Worm (Caenorhabditis elegans) whole organism, dauer: Measurements from ENCODE around the gene slc-25A10.

ENCODE experiments used
- unc-62 ChIP-seq: sonication (generic microtip); optimal IDR thresholded peaks from 2 replicates; lab custom pipeline; 2017; ENCODE audit warnings: missing biosample characterization, missing genetic modification reagents, missing genetic modification characterization

Gene slc-25A10

DNA sequence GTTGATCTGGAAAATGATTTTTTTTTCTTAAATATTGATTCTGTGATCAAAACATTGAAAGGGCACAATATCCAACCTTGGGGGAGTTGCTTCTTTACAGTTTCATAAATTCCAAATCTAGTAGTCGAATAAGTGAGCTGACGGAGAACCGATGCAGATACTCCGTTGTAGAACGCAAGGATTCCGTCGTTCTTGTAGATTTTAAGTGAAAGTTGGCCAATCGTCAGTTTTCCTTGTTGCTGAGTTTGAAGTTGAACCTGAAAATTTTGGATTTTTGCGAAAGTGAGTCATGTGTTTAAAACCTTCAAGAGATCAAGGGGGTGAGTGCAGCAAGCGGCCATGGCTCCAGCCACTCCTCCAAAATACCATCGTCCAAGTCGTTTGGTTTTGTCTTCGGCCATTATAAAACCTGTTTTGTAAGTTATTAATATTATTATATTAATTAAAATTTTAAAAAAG lies at the start of gene slc-25A10:
slc-25A10 (minus strand) TSS at position 409 of the 459 bp plus-strand sequence.
- no peak for TF ChIP-seq unc-62 (GFP tag; lab: Kevin White, UChicago)

DNA sequence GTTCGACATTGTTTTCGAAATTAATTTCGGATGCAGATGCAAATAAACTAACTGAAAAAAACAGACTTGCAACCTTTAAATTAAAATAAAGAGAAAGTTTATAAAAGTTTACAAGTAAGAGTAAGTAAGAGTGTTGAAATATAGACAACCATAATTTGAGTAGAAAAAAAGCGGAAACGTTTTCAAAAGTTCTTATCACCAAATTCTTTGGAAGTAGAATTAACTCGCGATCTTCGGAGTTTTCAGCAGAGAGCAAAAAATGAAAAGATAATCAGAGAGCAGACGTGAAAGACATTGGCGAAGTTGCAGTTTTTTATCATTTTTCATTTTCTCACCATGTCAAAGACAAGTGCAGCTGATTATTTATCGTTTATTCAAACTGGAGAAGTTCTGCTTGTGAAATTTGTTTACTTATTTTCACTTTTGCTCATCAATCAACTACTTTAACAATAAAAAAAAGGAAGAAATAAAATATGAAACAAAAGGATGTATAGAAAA lies 36.3 kb upstream of the slc-25A10 start, which contains the start of gene abts-4:
abts-4 (minus strand) TSS at position 51 of the 498 bp plus-strand sequence.
- TF ChIP-seq unc-62 (GFP tag; lab: Kevin White, UChicago): no peak

DNA sequence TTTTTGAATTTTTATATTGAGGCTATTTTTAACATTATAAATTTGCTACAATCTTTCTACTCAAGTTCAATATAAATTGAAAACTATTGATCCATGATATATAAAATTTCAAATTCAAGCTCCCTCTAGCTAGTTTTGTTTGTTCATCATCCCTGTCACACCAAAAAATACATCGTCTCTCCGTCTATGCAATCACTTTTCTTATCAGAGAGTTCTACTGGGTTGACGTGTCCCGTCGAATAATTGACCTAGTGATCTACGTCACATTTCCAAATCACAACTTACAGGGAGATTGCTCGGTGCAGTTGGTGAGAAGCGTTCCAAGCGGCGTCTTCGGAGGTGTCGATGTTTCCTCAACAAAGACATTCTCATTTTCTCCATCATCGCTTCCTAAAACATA lies 35.7 kb upstream of the slc-25A10 start:
- TF ChIP-seq unc-62 (GFP tag; lab: Kevin White, UChicago): no peak

DNA sequence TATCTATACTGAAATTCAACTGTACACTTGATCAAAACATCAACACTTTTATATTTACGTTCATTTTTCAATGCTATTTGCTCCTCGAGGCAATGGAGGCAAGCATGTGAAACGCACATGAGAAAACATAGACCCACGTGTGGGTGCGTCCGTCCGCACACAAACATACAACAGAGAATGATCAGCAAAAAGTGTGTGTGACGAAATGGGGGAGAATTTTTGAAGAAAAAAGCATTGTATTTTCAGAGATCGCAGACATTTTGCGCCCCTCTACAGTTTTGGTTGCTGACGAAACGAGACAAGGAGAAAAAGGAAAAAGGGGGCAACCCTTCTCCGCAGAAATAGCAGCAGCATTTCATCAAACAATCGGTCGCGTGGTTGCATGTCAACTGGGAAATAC lies 24.7 kb upstream of the slc-25A10 start:
- TF ChIP-seq unc-62 (GFP tag; lab: Kevin White, UChicago): no peak

DNA sequence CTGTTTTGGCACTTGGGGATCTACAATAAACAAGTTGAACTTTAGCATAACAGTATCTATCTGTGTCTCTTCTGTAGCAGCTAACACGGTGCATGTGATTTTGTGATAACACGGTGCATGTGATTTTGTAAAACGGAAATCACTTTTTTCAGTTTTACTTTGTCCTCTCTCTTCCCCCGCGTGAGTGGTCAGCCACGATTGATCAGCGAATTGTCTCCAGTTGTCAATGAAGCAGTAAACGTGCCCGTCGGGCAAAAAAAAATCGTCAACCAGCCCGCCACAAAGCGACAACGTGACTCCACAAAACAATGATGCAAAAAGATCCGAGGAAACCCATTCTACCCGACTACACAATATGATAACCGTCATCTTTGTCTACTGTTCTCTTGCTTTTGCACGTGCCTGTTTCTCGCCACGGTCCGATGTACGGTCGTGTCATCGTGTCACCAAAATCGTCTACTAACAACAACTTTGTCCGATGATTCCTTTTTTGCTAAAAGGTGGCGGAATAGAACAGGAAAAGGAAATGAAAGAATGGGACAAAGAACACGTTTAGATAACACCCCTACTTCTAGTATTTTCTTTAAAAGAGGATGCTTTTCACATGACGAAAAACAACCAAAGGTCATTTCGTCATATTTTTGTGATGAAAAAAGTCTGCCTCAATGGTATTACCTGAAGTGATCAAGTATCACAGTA lies 23.8 kb upstream of the slc-25A10 start:
- no peak for TF ChIP-seq unc-62 (GFP tag; lab: Kevin White, UChicago)

DNA sequence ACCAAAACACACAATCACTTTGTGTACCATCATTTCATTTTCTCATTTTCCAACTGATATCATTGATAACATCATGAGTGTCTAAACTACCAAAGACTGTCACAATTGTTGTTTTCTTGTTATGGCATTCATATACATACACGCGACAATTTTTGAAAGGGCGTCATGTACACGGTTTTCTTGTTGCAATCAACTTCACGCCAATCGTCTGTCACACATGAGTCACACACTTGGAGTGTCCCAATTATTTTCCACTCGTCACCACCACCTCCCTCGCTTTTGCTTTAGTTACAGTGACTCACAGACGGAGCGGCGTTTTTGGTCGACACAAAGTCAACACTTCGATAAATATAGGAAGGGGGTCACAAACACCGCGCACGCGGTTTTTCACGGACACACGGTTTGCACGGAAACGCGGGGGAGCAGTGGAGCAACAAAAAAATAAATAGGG lies 22.5 kb upstream of the slc-25A10 start:
- no peak for TF ChIP-seq unc-62 (GFP tag; lab: Kevin White, UChicago)

DNA sequence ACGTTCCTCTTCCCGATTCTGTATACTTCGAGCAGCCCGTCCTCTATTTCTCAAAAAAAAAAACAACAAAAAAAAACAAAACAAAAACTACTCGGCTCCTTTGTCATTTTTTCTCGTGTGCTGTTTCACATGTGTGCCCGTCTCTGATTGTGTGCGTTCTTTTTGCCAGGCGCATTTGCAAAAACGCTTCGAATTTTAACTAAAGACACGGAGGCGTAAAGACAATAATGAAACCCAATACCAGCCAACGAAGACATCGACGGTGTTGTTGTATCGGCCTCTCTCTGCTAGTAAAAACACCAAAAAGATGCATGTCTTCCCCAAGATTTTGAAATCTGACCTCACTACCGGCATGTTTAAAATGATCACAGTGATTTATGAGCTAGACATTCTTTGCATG lies 21.4 kb upstream of the slc-25A10 start:
- TF ChIP-seq unc-62 (GFP tag; lab: Kevin White, UChicago): no peak

DNA sequence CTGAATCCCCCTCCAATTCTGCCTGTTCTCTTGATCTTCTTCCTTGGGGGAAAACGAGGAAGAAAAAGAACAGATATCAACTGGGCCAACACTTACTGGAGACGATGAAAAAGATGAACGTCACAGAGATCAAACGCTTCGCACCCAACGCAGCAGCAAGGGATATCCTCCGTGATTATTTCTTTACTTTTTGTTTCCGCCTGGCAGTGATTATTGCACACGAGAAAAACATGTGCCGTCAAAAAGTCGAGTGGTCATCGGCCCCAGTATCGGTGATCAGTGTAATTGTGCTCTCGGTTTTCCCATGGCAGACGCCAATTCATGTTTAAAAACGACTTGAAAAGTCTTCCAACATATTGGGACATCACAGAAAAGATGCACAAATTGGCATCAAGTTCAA lies 20.0 kb upstream of the slc-25A10 start:
- TF ChIP-seq unc-62 (GFP tag; lab: Kevin White, UChicago): no peak

DNA sequence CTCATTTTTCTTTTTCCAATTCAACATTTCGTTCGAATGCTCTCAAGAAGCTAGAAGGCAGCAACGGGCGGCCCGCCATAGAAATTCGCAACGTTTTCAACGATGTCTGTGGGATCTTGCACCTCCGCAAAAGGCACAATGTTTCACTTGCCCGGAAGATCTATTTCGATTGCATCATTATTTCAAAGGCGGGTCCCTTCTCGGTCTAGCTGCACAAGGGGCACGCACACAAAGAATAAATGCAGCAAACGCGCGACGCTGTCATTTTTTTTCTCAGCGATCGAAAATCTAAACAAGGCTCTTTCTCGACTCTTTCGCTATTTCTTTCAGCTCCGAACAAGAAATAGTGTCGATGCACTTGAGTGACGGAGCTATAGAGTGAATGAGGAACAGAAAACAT lies 19.5 kb upstream of the slc-25A10 start:
- TF ChIP-seq unc-62 (GFP tag; lab: Kevin White, UChicago): no peak

DNA sequence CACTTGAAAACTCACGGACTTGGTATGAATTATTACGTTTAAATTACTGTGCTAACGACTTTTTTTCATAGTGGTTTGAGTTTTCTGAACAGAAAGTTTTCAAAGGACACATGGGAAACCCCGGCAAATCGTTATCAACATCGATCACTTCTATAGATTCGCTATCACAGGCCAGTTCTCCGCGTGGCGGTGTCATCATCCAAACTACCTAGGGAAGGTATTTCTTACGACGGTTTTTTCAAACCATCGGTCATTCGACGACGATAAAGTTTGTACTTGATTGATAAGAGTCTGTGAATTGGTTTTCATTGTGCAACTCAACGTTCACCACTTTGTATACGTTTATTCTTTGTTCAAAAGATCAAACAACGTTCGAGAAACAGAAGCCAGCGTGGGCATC lies 19.1 kb upstream of the slc-25A10 start:
- TF ChIP-seq unc-62 (GFP tag; lab: Kevin White, UChicago): no peak

DNA sequence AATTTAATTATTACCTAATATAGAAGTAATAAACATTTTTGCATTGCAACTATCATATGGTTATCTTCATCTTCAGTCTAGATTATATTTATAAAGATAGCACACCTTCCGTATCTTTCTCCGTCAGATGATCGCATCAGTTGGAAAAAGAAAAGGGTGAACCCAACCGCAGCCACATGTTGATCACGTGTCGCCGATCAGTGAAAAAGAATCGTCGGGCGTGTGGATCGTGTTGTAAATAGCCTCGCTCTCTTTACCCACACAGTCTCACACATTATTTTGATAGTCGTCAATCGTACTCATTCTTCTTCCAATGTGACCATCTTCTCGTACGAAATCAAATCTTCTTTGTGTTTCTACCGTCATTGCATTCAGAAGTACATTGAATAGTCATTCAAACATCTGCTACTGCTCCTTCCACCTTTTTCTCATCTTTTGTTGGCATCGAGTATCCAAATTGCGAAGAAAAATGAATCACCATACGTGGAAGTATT lies 18.4 kb upstream of the slc-25A10 start:
- no peak for TF ChIP-seq unc-62 (GFP tag; lab: Kevin White, UChicago)

DNA sequence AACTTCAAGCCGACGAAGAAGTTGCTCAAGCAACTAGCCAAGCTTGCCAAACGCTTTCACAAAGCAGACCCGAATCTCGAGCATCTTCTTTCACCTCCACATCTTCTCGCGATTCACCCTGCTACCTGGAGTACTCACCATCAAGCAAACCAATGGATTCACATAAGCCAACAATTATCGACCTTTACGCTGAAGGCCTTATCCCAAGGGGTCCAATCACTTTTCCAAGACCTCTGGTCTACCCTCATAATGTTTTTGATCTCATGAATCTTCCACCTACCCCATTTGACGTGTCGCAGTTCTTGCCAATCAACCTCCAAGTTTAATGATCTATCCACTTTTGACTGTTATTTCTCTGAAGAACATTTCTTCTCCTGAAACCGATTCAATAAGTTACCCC lies 17.9 kb upstream of the slc-25A10 start:
- no peak for TF ChIP-seq unc-62 (GFP tag; lab: Kevin White, UChicago)

DNA sequence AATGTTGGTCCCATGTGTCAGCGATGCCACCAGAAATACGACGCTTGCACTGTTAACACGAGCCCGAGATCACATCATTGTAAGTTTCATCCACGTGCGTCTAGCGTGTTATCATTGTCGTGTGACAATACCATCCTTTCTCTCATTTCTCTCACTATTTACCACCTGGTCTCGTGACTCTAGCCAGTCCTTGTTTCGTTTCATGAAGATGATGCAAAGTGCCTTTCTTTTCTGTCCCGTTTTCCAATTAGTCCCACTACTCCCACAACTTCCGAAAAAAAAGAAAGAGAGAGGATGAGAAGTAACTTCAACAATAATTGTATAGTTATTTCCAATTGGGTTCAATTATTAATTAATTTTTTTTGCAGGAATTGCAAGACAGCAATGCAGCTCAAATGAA lies 17.4 kb upstream of the slc-25A10 start:
- no peak for TF ChIP-seq unc-62 (GFP tag; lab: Kevin White, UChicago)

DNA sequence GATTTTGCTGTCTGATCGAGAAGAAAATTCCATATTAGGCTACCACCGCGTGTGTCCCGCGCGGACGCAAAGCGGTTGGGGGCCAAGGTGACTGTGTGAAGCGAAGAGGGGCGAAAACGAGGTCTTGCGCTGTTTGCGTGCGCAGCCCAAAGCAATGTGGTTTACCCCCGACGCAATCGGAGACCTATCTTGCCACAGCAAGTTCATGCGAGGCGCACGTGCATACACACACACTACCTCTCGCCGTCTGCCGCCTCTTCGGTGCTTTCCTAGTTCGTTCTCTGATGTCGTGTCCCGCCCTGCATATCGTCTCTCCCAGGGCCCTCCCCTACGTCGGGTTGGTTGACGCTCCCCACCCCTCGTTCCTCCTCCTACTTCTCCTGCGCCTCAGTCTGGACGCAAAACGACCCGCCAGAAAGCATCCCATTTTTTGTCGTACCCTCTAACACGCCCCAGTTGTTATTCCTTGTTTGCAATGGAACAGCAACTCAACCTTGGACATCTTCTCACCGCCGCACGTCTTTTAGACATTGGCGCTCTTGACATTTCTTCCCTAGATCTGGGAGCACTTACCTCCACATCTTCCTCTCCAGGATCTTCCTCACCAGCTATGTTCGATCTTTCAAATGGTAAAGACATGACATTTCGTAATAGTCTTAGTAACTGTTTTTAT lies 16.7 kb upstream of the slc-25A10 start, which contains the start of gene mdl-1:
mdl-1 (plus strand) TSS at position 341 of the 673 bp plus-strand sequence.
- no peak for TF ChIP-seq unc-62 (GFP tag; lab: Kevin White, UChicago)

DNA sequence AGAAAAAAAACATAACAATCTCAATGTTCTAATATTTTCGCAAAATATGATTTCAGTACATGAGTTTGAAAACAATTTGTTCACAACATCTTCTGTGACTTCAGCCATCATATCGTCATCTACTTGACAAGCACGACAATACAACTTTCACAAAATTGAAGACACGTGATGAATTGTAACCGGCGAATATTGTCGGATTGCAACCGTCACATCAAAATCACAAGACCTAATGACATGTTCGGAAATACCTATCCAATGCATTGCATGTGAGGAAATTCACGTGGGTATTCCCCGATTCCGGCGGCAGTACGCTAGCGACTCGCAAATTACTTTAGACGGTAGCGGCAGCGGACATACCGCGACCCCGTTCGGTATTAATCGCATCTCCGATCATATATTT lies 16.1 kb upstream of the slc-25A10 start:
- TF ChIP-seq unc-62 (GFP tag; lab: Kevin White, UChicago): no peak

DNA sequence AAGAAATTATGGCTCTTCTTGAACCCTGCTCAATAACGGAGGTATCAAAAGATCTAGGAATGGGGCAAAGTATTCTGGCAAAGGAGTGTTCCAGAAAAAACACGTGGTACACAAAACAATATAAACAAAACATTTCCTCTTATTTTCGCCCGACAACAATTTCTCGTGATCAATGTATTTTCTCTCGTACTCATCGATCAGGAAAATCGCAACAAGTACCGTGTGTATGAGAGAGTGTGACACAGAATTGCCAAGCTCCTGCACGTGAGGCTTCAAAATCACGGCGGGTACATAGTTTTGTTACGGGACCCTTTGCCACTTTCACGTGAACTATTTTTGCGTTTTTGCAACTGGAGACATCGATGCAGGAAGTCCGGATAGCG lies 15.5 kb upstream of the slc-25A10 start:
- TF ChIP-seq unc-62 (GFP tag; lab: Kevin White, UChicago): no peak
